Fruit fly (Drosophila melanogaster) whole organism, adult: ENCODE measurements around the gene can.

Experiments used
- CG11617 ChIP-seq: fragments of 200-800 bp; sonication (Bioruptor generic); optimal IDR thresholded peaks from 2 replicates; lab custom pipeline; 2017; ENCODE audit warnings: mild to moderate bottlenecking, missing biosample characterization, missing genetic modification reagents, missing genetic modification characterization
- CG12768 ChIP-seq: fragments of 200-800 bp; sonication (Bioruptor generic); optimal IDR thresholded peaks from 2 replicates; lab custom pipeline; 2017; ENCODE audit warnings: missing biosample characterization, missing genetic modification characterization, mild to moderate bottlenecking, moderate library complexity, missing genetic modification reagents
- CG14711 ChIP-seq: fragments of 200-800 bp; sonication (Bioruptor generic); optimal IDR thresholded peaks from 2 replicates; lab custom pipeline; 2018; ENCODE audit warnings: missing biosample characterization, mild to moderate bottlenecking, missing genetic modification characterization, moderate library complexity
- CG1620 ChIP-seq: fragments of 200-800 bp; sonication (Bioruptor generic); optimal IDR thresholded peaks from 2 replicates; lab custom pipeline; 2016; ENCODE audit warnings: missing biosample characterization, missing genetic modification characterization
- CG33017 ChIP-seq: fragments of 200-800 bp; sonication (Bioruptor generic); optimal IDR thresholded peaks from 2 replicates; lab custom pipeline; 2018; ENCODE audit warnings: missing biosample characterization, mild to moderate bottlenecking, missing genetic modification characterization, moderate library complexity
- CG5204 ChIP-seq: fragments of 200-800 bp; sonication (Bioruptor generic); optimal IDR thresholded peaks from 2 replicates; lab custom pipeline; 2016; ENCODE audit warnings: missing biosample characterization, missing genetic modification characterization
- CG7045 ChIP-seq: fragments of 200-800 bp; sonication (Bioruptor generic); optimal IDR thresholded peaks from 2 replicates; lab custom pipeline; 2017; ENCODE audit warnings: missing biosample characterization, mild to moderate bottlenecking, missing genetic modification characterization
- CG7101 ChIP-seq: fragments of 200-800 bp; sonication (Bioruptor generic); optimal IDR thresholded peaks from 2 replicates; lab custom pipeline; 2018; ENCODE audit warnings: missing biosample characterization, mild to moderate bottlenecking, missing genetic modification characterization, moderate library complexity
- Clk ChIP-seq: fragments of 200-800 bp; sonication (Bioruptor generic); optimal IDR thresholded peaks from 2 replicates; lab custom pipeline; 2017; ENCODE audit warnings: missing biosample characterization, missing genetic modification characterization
- Crg-1 ChIP-seq: fragments of 200-800 bp; sonication (Bioruptor generic); optimal IDR thresholded peaks from 2 replicates; lab custom pipeline; 2016; ENCODE audit warnings: missing biosample characterization, missing genetic modification characterization
- Hr96 ChIP-seq: fragments of 200-800 bp; sonication (Bioruptor generic); optimal IDR thresholded peaks from 2 replicates; lab custom pipeline; 2016; ENCODE audit warnings: missing biosample characterization, missing genetic modification characterization
- Mnt ChIP-seq: fragments of 200-800 bp; sonication (Bioruptor generic); optimal IDR thresholded peaks from 2 replicates; lab custom pipeline; 2016; ENCODE audit warnings: missing biosample characterization, mild to moderate bottlenecking, missing genetic modification characterization
- bab1 ChIP-seq: fragments of 200-800 bp; sonication (Bioruptor generic); optimal IDR thresholded peaks from 3 replicates; lab custom pipeline; 2019; ENCODE audit warnings: missing biosample characterization, mild to moderate bottlenecking, missing genetic modification characterization, moderate library complexity
- cic ChIP-seq: fragments of 200-800 bp; sonication (Bioruptor generic); optimal IDR thresholded peaks from 2 replicates; lab custom pipeline; 2017; ENCODE audit warnings: missing biosample characterization, mild to moderate bottlenecking, missing genetic modification characterization, moderate library complexity
- cnc ChIP-seq, 2 experiments: fragments of >200 bp; optimal IDR thresholded peaks; 2 replicates each; lab custom pipeline; 2017
- kay ChIP-seq: fragments of 200-800 bp; sonication (Bioruptor generic); peaks from one replicate; lab custom pipeline; 2016; ENCODE audit warnings: missing biosample characterization, missing genetic modification characterization, borderline replicate concordance
- ovo ChIP-seq: fragments of 200-800 bp; sonication (Bioruptor generic); optimal IDR thresholded peaks from 2 replicates; lab custom pipeline; 2016; ENCODE audit warnings: missing biosample characterization, missing genetic modification characterization
- pad ChIP-seq: fragments of 200-800 bp; sonication (Bioruptor generic); optimal IDR thresholded peaks from 3 replicates; lab custom pipeline; 2017; ENCODE audit warnings: missing biosample characterization, missing genetic modification characterization, mild to moderate bottlenecking, moderate library complexity, missing genetic modification reagents
- tj ChIP-seq: fragments of 200-800 bp; sonication (Bioruptor generic); optimal IDR thresholded peaks from 3 replicates; lab custom pipeline; 2017; ENCODE audit warnings: missing biosample characterization, mild to moderate bottlenecking, missing genetic modification characterization, moderate library complexity
- toe ChIP-seq: fragments of 200-800 bp; sonication (Bioruptor generic); optimal IDR thresholded peaks from 2 replicates; lab custom pipeline; 2016; ENCODE audit warnings: missing biosample characterization, missing genetic modification characterization

Gene can

dm6 chr3L:10299182-10299581 lies 32.3 kb upstream of the can start:
- TF ChIP-seq tj (GFP tag; lab: Kevin White, UChicago) (no peak), bab1 (GFP tag; lab: Kevin White, UChicago) (no peak), ovo (no peak), CG7101 (tag; lab: Kevin White, UChicago) (no peak), CG1620 (GFP tag; lab: Kevin White, UChicago) (no peak), CG12768 (GFP tag; lab: Kevin White, UChicago) (no peak), CG33017 (tag; lab: Kevin White, UChicago) (no peak), CG7045 (GFP tag; lab: Kevin White, UChicago) (no peak), pad (GFP tag; lab: Kevin White, UChicago) (no peak), Hr96 (GFP tag; lab: Kevin White, UChicago) (no peak), cic (GFP tag; lab: Kevin White, UChicago) (no peak), Clk (GFP tag; lab: Kevin White, UChicago) (no peak), Mnt (no peak)

- TF ChIP-seq CG1620 (GFP tag; lab: Kevin White, UChicago) (no peak), CG12768 (GFP tag; lab: Kevin White, UChicago) (no peak), bab1 (GFP tag; lab: Kevin White, UChicago) (no peak), kay (GFP tag; lab: Kevin White, UChicago) (no peak), CG11617 (GFP tag; lab: Kevin White, UChicago) (no peak), Clk (GFP tag; lab: Kevin White, UChicago) (no peak), CG7045 (GFP tag; lab: Kevin White, UChicago) (no peak), cic (GFP tag; lab: Kevin White, UChicago) (no peak), Hr96 (GFP tag; lab: Kevin White, UChicago) (no peak), pad (GFP tag; lab: Kevin White, UChicago) (no peak), Mnt (no peak)
These were observed 29.3 kb upstream of the can start for dm6 chr3L:10296226-10296625.

- TF ChIP-seq bab1 (GFP tag; lab: Kevin White, UChicago) (no peak), toe (no peak), pad (GFP tag; lab: Kevin White, UChicago) (peak; percentile 91)
These were observed 22.4 kb upstream of the can start for dm6 chr3L:10289357-10289756.

- TF ChIP-seq pad (GFP tag; lab: Kevin White, UChicago) (peak; percentile 19), CG5204 (no peak)
These were observed 21.2 kb upstream of the can start for dm6 chr3L:10288155-10288554.

dm6 chr3L:10284869-10285268 lies 18.0 kb upstream of the can start:
- TF ChIP-seq cnc (optimal IDR thresholded peaks at IDR 0.05; lab: Kevin White, UChicago) (no peak), Crg-1 (GFP tag; lab: Kevin White, UChicago) (no peak), Hr96 (GFP tag; lab: Kevin White, UChicago) (no peak), CG11617 (GFP tag; lab: Kevin White, UChicago) (no peak), CG5204 (no peak), tj (GFP tag; lab: Kevin White, UChicago) (no peak), Mnt (no peak), Clk (GFP tag; lab: Kevin White, UChicago) (no peak), CG7101 (tag; lab: Kevin White, UChicago) (no peak), CG7045 (GFP tag; lab: Kevin White, UChicago) (no peak), toe (no peak), CG33017 (tag; lab: Kevin White, UChicago) (no peak), kay (GFP tag; lab: Kevin White, UChicago) (no peak), ovo (no peak), CG12768 (GFP tag; lab: Kevin White, UChicago) (no peak), CG1620 (GFP tag; lab: Kevin White, UChicago) (no peak), CG14711 (no peak), cic (GFP tag; lab: Kevin White, UChicago) (no peak)

- TF ChIP-seq CG5204 (no peak), Mnt (no peak), CG1620 (GFP tag; lab: Kevin White, UChicago) (no peak), Hr96 (GFP tag; lab: Kevin White, UChicago) (no peak), bab1 (GFP tag; lab: Kevin White, UChicago) (no peak), CG11617 (GFP tag; lab: Kevin White, UChicago) (no peak)
These were observed 17.0 kb upstream of the can start for dm6 chr3L:10283946-10284345.

- TF ChIP-seq Mnt: no peak
- no peak for TF ChIP-seq tj (GFP tag; lab: Kevin White, UChicago)
These were observed 14.9 kb upstream of the can start for dm6 chr3L:10281802-10282201.

- TF ChIP-seq pad (GFP tag; lab: Kevin White, UChicago) (no peak), tj (GFP tag; lab: Kevin White, UChicago) (no peak), CG7045 (GFP tag; lab: Kevin White, UChicago) (no peak), Clk (GFP tag; lab: Kevin White, UChicago) (no peak), CG5204 (no peak), kay (GFP tag; lab: Kevin White, UChicago) (no peak), cic (GFP tag; lab: Kevin White, UChicago) (no peak), ovo (no peak), Hr96 (GFP tag; lab: Kevin White, UChicago) (no peak), CG14711 (no peak), CG1620 (GFP tag; lab: Kevin White, UChicago) (no peak), CG12768 (GFP tag; lab: Kevin White, UChicago) (no peak), Mnt (no peak), cnc (optimal IDR thresholded peaks at IDR 0.05; lab: Kevin White, UChicago) (no peak), bab1 (GFP tag; lab: Kevin White, UChicago) (no peak), toe (no peak), CG7101 (tag; lab: Kevin White, UChicago) (no peak), CG11617 (GFP tag; lab: Kevin White, UChicago) (no peak), CG33017 (tag; lab: Kevin White, UChicago) (no peak)
These were observed 12.6 kb upstream of the can start for dm6 chr3L:10279498-10279897.
